Worm (Caenorhabditis elegans) whole organism, L2 larva: ENCODE results near the gene F15E6.10.

ENCODE experiments used
- R02D3.7 ChIP-seq: fragments of 150-350 bp; optimal IDR thresholded peaks from 2 replicates; lab custom pipeline; 2014; ENCODE audit warnings: missing biosample characterization, missing genetic modification characterization
- aly-2 ChIP-seq: fragments of 150-350 bp; optimal IDR thresholded peaks from 2 replicates; lab custom pipeline; 2014; ENCODE audit warnings: missing biosample characterization, missing genetic modification characterization
- ceh-82 ChIP-seq: fragments of 150-350 bp; optimal IDR thresholded peaks from 2 replicates; lab custom pipeline; 2014; ENCODE audit warnings: missing biosample characterization, missing genetic modification characterization
- fos-1 ChIP-seq: fragments of 150-350 bp; optimal IDR thresholded peaks from 2 replicates; lab custom pipeline; 2014; ENCODE audit warnings: missing biosample characterization, missing genetic modification characterization
- lin-13 ChIP-seq: fragments of 150-350 bp; optimal IDR thresholded peaks from 2 replicates; lab custom pipeline; 2014; ENCODE audit warnings: missing biosample characterization, missing genetic modification reagents, missing genetic modification characterization
- lsy-2 ChIP-seq, 2 experiments: fragments of 150-350 bp in 1 of 2; sonication (generic microtip) in 1 of 2; optimal IDR thresholded peaks; 2 replicates each; lab custom pipeline; 2014 to 2017; ENCODE audit warnings: missing biosample characterization in 2 of 2, missing genetic modification characterization in 2 of 2
- nhr-23 ChIP-seq: fragments of 150-350 bp; optimal IDR thresholded peaks from 2 replicates; lab custom pipeline; 2014; ENCODE audit warnings: missing biosample characterization, missing genetic modification reagents, missing genetic modification characterization
- sma-9 ChIP-seq, 2 experiments: fragments of 150-350 bp in 1 of 2; sonication (generic microtip) in 1 of 2; optimal IDR thresholded peaks; 2 replicates each; lab custom pipeline; 2014 to 2016; ENCODE audit warnings: missing genetic modification characterization in 2 of 2, mild to moderate bottlenecking in 1 of 2, missing biosample characterization in 1 of 2, missing compliant biosample characterization in 1 of 2, missing genetic modification reagents in 1 of 2, moderate library complexity in 1 of 2
- snpc-4 ChIP-seq: fragments of 150-350 bp; optimal IDR thresholded peaks from 2 replicates; lab custom pipeline; 2014; ENCODE audit warnings: missing biosample characterization, missing genetic modification characterization
- unc-62 ChIP-seq: fragments of 150-350 bp; optimal IDR thresholded peaks from 2 replicates; lab custom pipeline; 2014; ENCODE audit warnings: missing biosample characterization, missing genetic modification reagents, missing genetic modification characterization
- ztf-4 ChIP-seq: fragments of 150-350 bp; optimal IDR thresholded peaks from 2 replicates; lab custom pipeline; 2014; ENCODE audit warnings: missing biosample characterization, missing genetic modification characterization

ce11 chrIV:4267320-4267719, 25.3 kb upstream of the F15E6.10 start, which contains the start of gene F36A4.4:
- TF ChIP-seq ceh-82 (tag; lab: Kevin White, UChicago) (no peak), lsy-2 (tag; optimal IDR thresholded peaks at IDR 0.05; lab: Kevin White, UChicago) (no peak), snpc-4 (tag; lab: Kevin White, UChicago) (no peak), ztf-4 (tag; lab: Kevin White, UChicago) (no peak), R02D3.7 (tag; lab: Kevin White, UChicago) (no peak), unc-62 (GFP tag; lab: Kevin White, UChicago) (no peak), fos-1 (tag; lab: Kevin White, UChicago) (no peak), aly-2 (no peak), nhr-23 (tag; lab: Kevin White, UChicago) (no peak), lin-13 (GFP tag; lab: Kevin White, UChicago) (no peak), sma-9 (GFP tag; optimal IDR thresholded peaks at IDR 0.05; lab: Kevin White, UChicago) (no peak), sma-9 (tag; optimal IDR thresholded peaks at IDR 0.05; lab: Kevin White, UChicago) (no peak)
